Worm (Caenorhabditis elegans): Measurements from ENCODE around the gene E02C12.6.
A peak's percentile ranks its signal among the peaks of the same experiment; 100 is the strongest.

Gene E02C12.6

ce11 chrV:9386143-9386542 is 15.3 kb upstream of the E02C12.6 start, which contains the start of gene hum-2:
hum-2 (plus strand) TSS chrV:9386175.
- TF ChIP-seq nhr-237 (tag; optimal IDR thresholded peaks at IDR 0.05) (no peak), nhr-12 (tag; optimal IDR thresholded peaks at IDR 0.05) (no peak), bed-3 (GFP tag; optimal IDR thresholded peaks at IDR 0.05) (no peak), tbx-8 (GFP tag; optimal IDR thresholded peaks at IDR 0.05) (no peak), sptf-1 (tag; optimal IDR thresholded peaks at IDR 0.05) (no peak)

DNA sequence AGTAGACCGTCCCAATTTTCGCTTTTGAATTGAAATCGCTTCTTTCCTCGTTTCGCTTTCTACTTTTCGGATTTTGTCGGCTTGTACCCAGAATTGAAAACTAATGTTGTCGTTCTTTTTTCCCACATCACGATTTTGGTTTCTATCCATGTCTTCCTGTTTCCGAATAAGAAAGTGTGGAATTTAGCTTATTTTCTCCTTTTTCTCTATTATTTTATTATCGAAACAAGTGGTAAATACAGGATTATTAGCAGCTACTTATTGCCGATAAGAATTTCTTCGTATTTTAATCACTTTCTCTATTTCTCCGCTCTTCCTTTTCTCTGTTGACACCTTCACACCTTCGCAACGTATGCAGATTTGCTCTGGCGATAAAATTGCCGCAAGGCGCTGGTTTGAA is 14.1 kb upstream of the E02C12.6 start:
- TF ChIP-seq mls-2 (tag; optimal IDR thresholded peaks at IDR 0.05) (no peak), nhr-12 (tag; optimal IDR thresholded peaks at IDR 0.05) (no peak), unc-120 (tag; optimal IDR thresholded peaks at IDR 0.05; ENCODE audit: poor library complexity, severe bottlenecking) (no peak), snpc-4 (tag; optimal IDR thresholded peaks at IDR 0.05) (no peak), elt-1 (tag; optimal IDR thresholded peaks at IDR 0.05; ENCODE audit: borderline replicate concordance, insufficient read depth) (no peak), zip-8 (tag; optimal IDR thresholded peaks at IDR 0.05) (no peak)

- TF ChIP-seq nhr-2 (tag; optimal IDR thresholded peaks at IDR 0.05) (no peak), nhr-28 (tag; optimal IDR thresholded peaks at IDR 0.05) (no peak), ces-1 (GFP tag; optimal IDR thresholded peaks at IDR 0.05) (no peak), ztf-11 (tag; optimal IDR thresholded peaks at IDR 0.05) (no peak), mep-1 (tag; optimal IDR thresholded peaks at IDR 0.05) (no peak), nhr-237 (tag; optimal IDR thresholded peaks at IDR 0.05) (no peak), elt-1 (tag; optimal IDR thresholded peaks at IDR 0.05; ENCODE audit: borderline replicate concordance, insufficient read depth) (no peak), hlh-1 (tag; optimal IDR thresholded peaks at IDR 0.05) (no peak), lsy-2 (tag; optimal IDR thresholded peaks at IDR 0.05) (no peak), blmp-1 (tag; optimal IDR thresholded peaks at IDR 0.05) (no peak), ceh-39 (tag; optimal IDR thresholded peaks at IDR 0.05) (no peak), lin-32 (GFP tag; optimal IDR thresholded peaks at IDR 0.05) (no peak), unc-62 (GFP tag; optimal IDR thresholded peaks at IDR 0.05) (no peak), ham-2 (GFP tag; optimal IDR thresholded peaks at IDR 0.05) (no peak), mab-5 (tag; optimal IDR thresholded peaks at IDR 0.05) (no peak), snpc-4 (tag; optimal IDR thresholded peaks at IDR 0.05) (no peak), drap-1 (GFP tag; optimal IDR thresholded peaks at IDR 0.05) (no peak), bed-3 (GFP tag; optimal IDR thresholded peaks at IDR 0.05) (no peak), M03D4.4 (tag; optimal IDR thresholded peaks at IDR 0.05) (no peak), elt-3 (tag; optimal IDR thresholded peaks at IDR 0.05) (no peak)
Observed at ce11 chrV:9384359-9384758, 13.5 kb upstream of the E02C12.6 start.

DNA sequence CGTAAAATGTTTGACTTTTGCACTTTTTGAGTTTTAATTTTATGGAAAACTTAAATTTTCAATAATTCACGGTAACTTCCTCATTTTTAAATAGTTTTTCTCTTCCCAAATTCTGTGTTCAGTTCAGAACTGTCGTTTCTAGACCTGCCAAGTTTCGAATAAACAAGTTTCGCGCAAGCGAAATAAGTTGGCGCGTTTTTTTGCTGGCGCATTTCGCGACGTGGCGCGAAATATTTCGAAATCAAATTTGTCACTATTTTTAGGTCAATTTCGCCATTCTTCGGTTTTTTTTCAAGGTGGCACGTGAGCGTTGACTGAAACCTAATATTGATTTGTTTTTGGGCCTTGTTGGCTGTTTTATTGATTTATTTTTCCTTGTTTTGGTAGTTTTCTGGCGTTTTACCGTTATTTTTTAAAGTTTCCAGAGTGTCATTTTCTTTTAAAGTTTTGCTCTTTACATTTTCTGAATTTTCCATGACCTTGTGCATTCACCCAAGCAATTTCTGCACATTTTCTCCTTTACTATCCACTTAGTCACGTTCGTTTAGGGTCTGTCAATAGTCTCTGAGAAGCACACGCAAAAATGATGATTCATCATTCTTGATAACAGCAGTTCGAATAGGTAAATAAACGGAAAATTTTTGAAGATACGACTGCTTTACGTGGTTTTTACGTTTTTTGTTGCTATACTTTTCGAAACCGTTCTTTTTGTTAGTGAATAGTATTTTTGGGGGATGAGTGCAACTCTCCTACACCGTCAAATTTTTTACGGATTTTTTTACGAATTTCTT is 11.8 kb upstream of the E02C12.6 start:
- no peak for TF ChIP-seq elt-3 (tag; optimal IDR thresholded peaks at IDR 0.05)
- no peak for TF ChIP-seq nhr-28 (tag; optimal IDR thresholded peaks at IDR 0.05)
- no peak for TF ChIP-seq mep-1 (tag; optimal IDR thresholded peaks at IDR 0.05)
- TF ChIP-seq nhr-2 (tag; optimal IDR thresholded peaks at IDR 0.05), result no peak
- TF ChIP-seq zip-8 (tag; optimal IDR thresholded peaks at IDR 0.05), result no peak
- no peak for TF ChIP-seq M03D4.4 (tag; optimal IDR thresholded peaks at IDR 0.05)
- TF ChIP-seq unc-39 (tag; optimal IDR thresholded peaks at IDR 0.05), result no peak
- no peak for TF ChIP-seq lsy-2 (tag; optimal IDR thresholded peaks at IDR 0.05)
- TF ChIP-seq sptf-1 (tag; optimal IDR thresholded peaks at IDR 0.05), result no peak
- no peak for TF ChIP-seq snpc-4 (tag; optimal IDR thresholded peaks at IDR 0.05)
- TF ChIP-seq ham-2 (GFP tag; optimal IDR thresholded peaks at IDR 0.05), result no peak
- TF ChIP-seq pha-4 (tag; optimal IDR thresholded peaks at IDR 0.05), result no peak
- TF ChIP-seq mab-5 (tag; optimal IDR thresholded peaks at IDR 0.05), result no peak
- TF ChIP-seq nhr-76 (tag; optimal IDR thresholded peaks at IDR 0.05), result no peak
- TF ChIP-seq mls-2 (tag; optimal IDR thresholded peaks at IDR 0.05), result no peak
- TF ChIP-seq lin-13 (tag; optimal IDR thresholded peaks at IDR 0.05), result no peak
- no peak for TF ChIP-seq cnd-1 (tag; optimal IDR thresholded peaks at IDR 0.05)
- TF ChIP-seq drap-1 (GFP tag; optimal IDR thresholded peaks at IDR 0.05), result no peak
- no peak for TF ChIP-seq bed-3 (GFP tag; optimal IDR thresholded peaks at IDR 0.05)
- TF ChIP-seq lin-32 (GFP tag; optimal IDR thresholded peaks at IDR 0.05), result no peak

ce11 chrV:9381846-9382363 is 11.0 kb upstream of the E02C12.6 start, which contains the start of gene E02C12.12:
E02C12.12 (minus strand) TSS chrV:9382313.
- no peak for TF ChIP-seq mep-1 (tag; optimal IDR thresholded peaks at IDR 0.05)
- TF ChIP-seq snpc-4 (tag; optimal IDR thresholded peaks at IDR 0.05), result no peak
- no peak for TF ChIP-seq blmp-1 (tag; optimal IDR thresholded peaks at IDR 0.05)
- TF ChIP-seq ceh-39 (tag; optimal IDR thresholded peaks at IDR 0.05), result no peak
- no peak for TF ChIP-seq hlh-1 (tag; optimal IDR thresholded peaks at IDR 0.05)
- TF ChIP-seq nhr-12 (tag; optimal IDR thresholded peaks at IDR 0.05), result no peak
- peak; percentile 51 for TF ChIP-seq nhr-2 (tag; optimal IDR thresholded peaks at IDR 0.05)
- no peak for TF ChIP-seq unc-120 (tag; optimal IDR thresholded peaks at IDR 0.05; ENCODE audit: poor library complexity, severe bottlenecking)

Measured in whole organism, mixed stage, embryonic.